Worm (Caenorhabditis elegans) whole organism, late embryonic: ENCODE measurements around the gene T16A9.3.

Experiments
- F13H6.1 ChIP-seq: sonication (generic microtip); optimal IDR thresholded peaks from 2 replicates; lab custom pipeline; 2016; ENCODE audit warnings: missing genetic modification characterization, missing compliant biosample characterization
- ama-1 ChIP-seq: fragments of 150-350 bp; optimal IDR thresholded peaks from 2 replicates; lab custom pipeline; 2014
- ceh-22 ChIP-seq: sonication (generic microtip); optimal IDR thresholded peaks from 2 replicates; lab custom pipeline; 2017; ENCODE audit warnings: missing biosample characterization, missing genetic modification characterization
- ceh-48 ChIP-seq: sonication (generic microtip); optimal IDR thresholded peaks from 2 replicates; lab custom pipeline; 2016; ENCODE audit warnings: missing genetic modification characterization, inconsistent platforms, missing compliant biosample characterization
- fax-1 ChIP-seq: sonication (generic microtip); optimal IDR thresholded peaks from 2 replicates; lab custom pipeline; 2016; ENCODE audit warnings: missing genotype, missing genetic modification characterization, missing compliant biosample characterization
- fkh-10 ChIP-seq: fragments of 150-350 bp; optimal IDR thresholded peaks from 2 replicates; lab custom pipeline; 2014; ENCODE audit warnings: missing biosample characterization, missing genetic modification reagents, missing genetic modification characterization
- lin-11 ChIP-seq: fragments of 200-800 bp; sonication (Bioruptor generic); optimal IDR thresholded peaks from 2 replicates; lab custom pipeline; 2018; ENCODE audit warnings: mild to moderate bottlenecking, missing genetic modification characterization, missing compliant biosample characterization
- nhr-11 ChIP-seq: fragments of 150-350 bp; optimal IDR thresholded peaks from 2 replicates; lab custom pipeline; 2014; ENCODE audit warnings: missing biosample characterization, missing genetic modification characterization
- pqm-1 ChIP-seq: sonication (generic microtip); optimal IDR thresholded peaks from 2 replicates; lab custom pipeline; 2016; ENCODE audit warnings: missing genetic modification characterization, missing compliant biosample characterization
- ref-2 ChIP-seq: sonication (generic microtip); optimal IDR thresholded peaks from 2 replicates; lab custom pipeline; 2016; ENCODE audit warnings: missing genetic modification characterization, missing compliant biosample characterization
- sox-2 ChIP-seq: fragments of 200-800 bp; sonication (Bioruptor generic); IDR thresholded peaks from 2 replicates; pipeline ENCODE4 v1.3.6; 2022; ENCODE audit warnings: missing genetic modification reagents, missing genetic modification characterization, missing compliant biosample characterization
- sox-4 ChIP-seq: sonication (generic microtip); optimal IDR thresholded peaks from 2 replicates; lab custom pipeline; 2017; ENCODE audit warnings: mild to moderate bottlenecking, missing genetic modification characterization, inconsistent platforms, missing compliant biosample characterization
- syd-9 ChIP-seq: sonication (generic microtip); optimal IDR thresholded peaks from 2 replicates; lab custom pipeline; 2016; ENCODE audit warnings: mild to moderate bottlenecking, missing genetic modification characterization, moderate library complexity, missing compliant biosample characterization
- tbx-2 ChIP-seq: sonication (generic microtip); optimal IDR thresholded peaks from 2 replicates; lab custom pipeline; 2016; ENCODE audit warnings: missing genetic modification characterization, missing compliant biosample characterization

DNA sequence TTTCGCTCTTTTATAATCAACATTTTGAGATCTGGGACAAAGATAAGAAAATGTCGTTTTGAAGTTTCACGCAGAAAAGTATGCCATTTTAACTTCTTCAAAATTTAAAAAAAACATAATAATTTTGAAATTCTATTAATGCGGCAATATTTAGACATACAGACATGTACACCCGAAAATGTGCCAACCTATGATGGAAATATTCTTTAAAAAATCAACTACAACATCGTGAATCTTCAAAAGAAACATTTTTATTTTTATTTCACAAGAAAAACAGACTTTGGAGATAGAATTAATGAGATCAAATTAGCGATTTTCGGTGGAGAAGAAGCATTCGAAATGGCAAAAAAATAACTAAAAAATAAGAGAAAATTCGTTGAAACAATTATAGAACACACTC, 9.8 kb downstream of the T16A9.3 start, which contains the start of gene T16A9.5:
- TF ChIP-seq sox-2 (GFP tag; lab: Robert Waterston, UW) (no peak), fax-1 (tag; lab: Kevin White, UChicago) (no peak), nhr-11 (tag; lab: Kevin White, UChicago) (no peak), syd-9 (tag; lab: Kevin White, UChicago) (no peak), ceh-22 (tag; lab: Kevin White, UChicago) (no peak), fkh-10 (GFP tag; lab: Kevin White, UChicago) (no peak), F13H6.1 (tag; lab: Kevin White, UChicago) (no peak), sox-4 (tag; lab: Kevin White, UChicago) (no peak), pqm-1 (tag; lab: Kevin White, UChicago) (no peak), ref-2 (tag; lab: Kevin White, UChicago) (no peak), ceh-48 (tag; lab: Kevin White, UChicago) (no peak), lin-11 (tag; lab: Kevin White, UChicago) (no peak), tbx-2 (no peak), ama-1 (lab: Kevin White, UChicago) (no peak)
